Fruit fly (Drosophila melanogaster) whole organism, prepupa: ENCODE data around the gene PGRP-LC.
A peak's percentile ranks its signal among the peaks of the same experiment; 100 is the strongest.

Source experiments
- CG11294 ChIP-seq: fragments of 200-800 bp; sonication (Bioruptor generic); IDR thresholded peaks from 2 replicates; pipeline ENCODE4 v1.3.6; 2022; ENCODE audit warnings: missing biosample characterization, missing genetic modification characterization
- CG11902 ChIP-seq: fragments of 200-800 bp; sonication (Bioruptor generic); optimal IDR thresholded peaks from 3 replicates; lab custom pipeline; 2016; ENCODE audit warnings: missing biosample characterization, missing genetic modification characterization
- CG15336 ChIP-seq: fragments of 200-800 bp; sonication (Bioruptor generic); IDR thresholded peaks from 2 replicates; pipeline ENCODE4 v1.3.6; 2022; ENCODE audit warnings: missing biosample characterization, missing genetic modification characterization
- CG16779 ChIP-seq: fragments of 200-800 bp; sonication (Bioruptor generic); optimal IDR thresholded peaks from 3 replicates; lab custom pipeline; 2017; ENCODE audit warnings: missing biosample characterization, mild to moderate bottlenecking, missing genetic modification characterization
- CG3032 ChIP-seq: fragments of 200-800 bp; optimal IDR thresholded peaks from 2 replicates; lab custom pipeline; 2019; ENCODE audit warnings: missing biosample characterization, mild to moderate bottlenecking, missing genetic modification characterization, moderate library complexity
- CG31627 ChIP-seq: fragments of 200-800 bp; sonication (Bioruptor generic); optimal IDR thresholded peaks from 3 replicates; lab custom pipeline; 2016; ENCODE audit warnings: missing biosample characterization, missing genetic modification characterization
- CG4318 ChIP-seq: fragments of 200-800 bp; sonication (Bioruptor generic); optimal IDR thresholded peaks from 3 replicates; lab custom pipeline; 2017; ENCODE audit warnings: missing biosample characterization, mild to moderate bottlenecking, missing genetic modification characterization
- CG6163 ChIP-seq: fragments of 200-800 bp; sonication (Bioruptor generic); IDR thresholded peaks from 3 replicates; pipeline ENCODE4 v1.3.6; 2022; ENCODE audit warnings: missing biosample characterization, missing genetic modification characterization
- CG6808 ChIP-seq: fragments of 200-800 bp; sonication (Bioruptor generic); optimal IDR thresholded peaks from 3 replicates; lab custom pipeline; 2017; ENCODE audit warnings: missing biosample characterization, missing genetic modification characterization, mild to moderate bottlenecking, moderate library complexity, missing genetic modification reagents
- CG7368 ChIP-seq: fragments of 200-800 bp; sonication (Bioruptor generic); optimal IDR thresholded peaks from 3 replicates; lab custom pipeline; 2016; ENCODE audit warnings: missing biosample characterization, missing genetic modification characterization
- CG8119 ChIP-seq: fragments of 200-800 bp; sonication (Bioruptor generic); IDR thresholded peaks from 3 replicates; pipeline ENCODE4 v1.3.6; 2022; ENCODE audit warnings: missing biosample characterization, missing genetic modification characterization
- CG8319 ChIP-seq: fragments of 200-800 bp; sonication (Bioruptor generic); optimal IDR thresholded peaks from 3 replicates; lab custom pipeline; 2016; ENCODE audit warnings: missing biosample characterization, missing genetic modification characterization
- CG9139 ChIP-seq: fragments of 200-800 bp; sonication (Bioruptor generic); optimal IDR thresholded peaks from 3 replicates; lab custom pipeline; 2017; ENCODE audit warnings: missing biosample characterization, mild to moderate bottlenecking, missing genetic modification characterization
- Eip78C ChIP-seq: fragments of 200-800 bp; sonication (Bioruptor generic); peaks from one replicate; lab custom pipeline; 2016; ENCODE audit warnings: missing biosample characterization, missing genetic modification characterization
- Eip93F ChIP-seq: fragments of 200-800 bp; sonication (Bioruptor generic); optimal IDR thresholded peaks from 2 replicates; lab custom pipeline; 2016; ENCODE audit warnings: missing biosample characterization, mild to moderate bottlenecking, missing genetic modification characterization
- Ets21C ChIP-seq: fragments of 200-800 bp; sonication (Bioruptor generic); optimal IDR thresholded peaks from 3 replicates; lab custom pipeline; 2016; ENCODE audit warnings: missing biosample characterization, missing genetic modification characterization
- Ets96B ChIP-seq: fragments of 200-800 bp; optimal IDR thresholded peaks from 2 replicates; lab custom pipeline; 2019; ENCODE audit warnings: missing biosample characterization, mild to moderate bottlenecking, missing genetic modification characterization, moderate library complexity
- Gug ChIP-seq: fragments of 200-800 bp; sonication (Bioruptor generic); IDR thresholded peaks from 2 replicates; pipeline ENCODE4 v1.3.6; 2022; ENCODE audit warnings: missing biosample characterization, missing genetic modification characterization
- Hr4 ChIP-seq: fragments of 200-800 bp; sonication (Bioruptor generic); optimal IDR thresholded peaks from 3 replicates; lab custom pipeline; 2016; ENCODE audit warnings: missing biosample characterization, missing genetic modification characterization
- Lpt ChIP-seq: fragments of 200-800 bp; sonication (Bioruptor generic); optimal IDR thresholded peaks from 3 replicates; lab custom pipeline; 2016; ENCODE audit warnings: missing biosample characterization, missing genetic modification characterization
- Met ChIP-seq: fragments of 200-800 bp; sonication (Bioruptor generic); optimal IDR thresholded peaks from 3 replicates; lab custom pipeline; 2016; ENCODE audit warnings: missing biosample characterization, missing genetic modification characterization
- Sox102F ChIP-seq: fragments of 200-800 bp; sonication (Bioruptor generic); optimal IDR thresholded peaks from 2 replicates; lab custom pipeline; 2016; ENCODE audit warnings: missing biosample characterization, mild to moderate bottlenecking, missing genetic modification characterization
- achi ChIP-seq: fragments of 200-800 bp; sonication (Bioruptor generic); optimal IDR thresholded peaks from 3 replicates; lab custom pipeline; 2016; ENCODE audit warnings: missing biosample characterization, missing genetic modification characterization
- cyc ChIP-seq: fragments of 200-800 bp; sonication (Bioruptor generic); optimal IDR thresholded peaks from 3 replicates; lab custom pipeline; 2016; ENCODE audit warnings: missing biosample characterization, missing genetic modification characterization
- dsx ChIP-seq: fragments of 200-800 bp; optimal IDR thresholded peaks from 3 replicates; lab custom pipeline; 2019; ENCODE audit warnings: missing biosample characterization, mild to moderate bottlenecking, missing genetic modification characterization, moderate library complexity; ENCODE audit not compliant: poor library complexity, severe bottlenecking
- eg ChIP-seq: fragments of 200-800 bp; sonication (Bioruptor generic); IDR thresholded peaks from 3 replicates; pipeline ENCODE4 v1.3.6; 2022; ENCODE audit warnings: missing biosample characterization, missing genetic modification characterization
- esn ChIP-seq: fragments of 200-800 bp; sonication (Bioruptor generic); optimal IDR thresholded peaks from 2 replicates; lab custom pipeline; 2016; ENCODE audit warnings: missing biosample characterization, mild to moderate bottlenecking, missing genetic modification characterization, moderate library complexity
- fd85E ChIP-seq: fragments of 200-800 bp; sonication (Bioruptor generic); optimal IDR thresholded peaks from 3 replicates; lab custom pipeline; 2016; ENCODE audit warnings: missing biosample characterization, missing genetic modification characterization
- fkh ChIP-seq: fragments of 200-800 bp; sonication (Bioruptor generic); optimal IDR thresholded peaks from 3 replicates; lab custom pipeline; 2017; ENCODE audit warnings: missing biosample characterization, mild to moderate bottlenecking, missing genetic modification characterization, moderate library complexity
- lz ChIP-seq: fragments of 200-800 bp; sonication (Bioruptor generic); optimal IDR thresholded peaks from 3 replicates; lab custom pipeline; 2016; ENCODE audit warnings: missing biosample characterization, missing genetic modification characterization
- spab ChIP-seq: fragments of 200-800 bp; sonication (Bioruptor generic); optimal IDR thresholded peaks from 2 replicates; lab custom pipeline; 2017; ENCODE audit warnings: missing biosample characterization, mild to moderate bottlenecking, missing genetic modification characterization, missing genetic modification reagents
- ss ChIP-seq, 2 experiments: fragments of 200-800 bp; sonication (Bioruptor generic); optimal IDR thresholded peaks; 2 replicates in 1 of 2; 3 replicates in 1 of 2; lab custom pipeline; 2017 to 2018; ENCODE audit warnings: mild to moderate bottlenecking in 2 of 2, missing biosample characterization in 2 of 2, missing genetic modification characterization in 2 of 2, moderate library complexity in 1 of 2
- svp ChIP-seq: fragments of 200-800 bp; sonication (Bioruptor generic); peaks from one replicate; lab custom pipeline; 2016; ENCODE audit warnings: missing biosample characterization, missing genetic modification characterization
- vri ChIP-seq: fragments of 200-800 bp; sonication (Bioruptor generic); optimal IDR thresholded peaks from 3 replicates; lab custom pipeline; 2016; ENCODE audit warnings: missing biosample characterization, mild to moderate bottlenecking, missing genetic modification characterization

PGRP-LC gene

dm6 chr3L:9360217-9360692 lies 21.6 kb downstream of the PGRP-LC start, which contains the start of gene Pdxk (continued):
- TF ChIP-seq CG4318 (GFP tag; lab: Kevin White, UChicago) (no peak), CG8319 (GFP tag; lab: Kevin White, UChicago) (no peak), Ets21C (GFP tag; lab: Kevin White, UChicago) (no peak), CG8119 (0 out of 3 replicates have a peak, but pooled peaks have one; percentile 30), ss (GFP tag; optimal IDR thresholded peaks at IDR 0.05; lab: Kevin White, UChicago) (peak; percentile 14 to 20), spab (GFP tag; lab: Kevin White, UChicago) (no peak), CG9139 (GFP tag; lab: Kevin White, UChicago) (no peak), CG16779 (peak; percentile 39), Lpt (GFP tag; lab: Kevin White, UChicago) (no peak), Eip93F (no peak), Hr4 (GFP tag; lab: Kevin White, UChicago) (no peak), CG15336 (GFP tag; lab: Robert Waterston, UW) (no peak), vri (GFP tag; lab: Kevin White, UChicago) (peak; percentile 45), Sox102F (GFP tag; lab: Kevin White, UChicago) (no peak), Ets96B (tag; lab: Kevin White, UChicago) (no peak), CG31627 (GFP tag; lab: Kevin White, UChicago) (no peak), achi (GFP tag; lab: Kevin White, UChicago) (no peak), Gug (GFP tag; lab: Robert Waterston, UW) (no peak)

- TF ChIP-seq Eip78C (GFP tag; lab: Kevin White, UChicago) (peak; percentile 59), CG7368 (GFP tag; lab: Kevin White, UChicago) (no peak), CG6808 (GFP tag; lab: Kevin White, UChicago) (peak; percentile 19), fkh (GFP tag; lab: Kevin White, UChicago) (peak; percentile 25), fd85E (GFP tag; lab: Kevin White, UChicago) (no peak), CG6163 (GFP tag; lab: Robert Waterston, UW) (0 out of 3 replicates have a peak, but pooled peaks have one; percentile 39), CG16779 (no peak), svp (GFP tag; lab: Kevin White, UChicago) (peak; percentile 81)
Observed at dm6 chr3L:9361894-9362293, 23.3 kb downstream of the PGRP-LC start, which contains the start of gene CG34456. CG34456 (plus strand) TSS chr3L:9362108.

dm6 chr3L:9364131-9364530 lies 25.5 kb downstream of the PGRP-LC start, which contains the start of gene mRRF1:
mRRF1 (plus strand) TSS chr3L:9364350.
- TF ChIP-seq Eip93F (peak; percentile 15), achi (GFP tag; lab: Kevin White, UChicago) (peak; percentile 58), dsx (no peak)
- TF ChIP-seq, all 60 proteins: peak for 2

dm6 chr3L:9366850-9367430 lies 28.3 kb downstream of the PGRP-LC start, which contains the start of the genes Klp67A and CG4452:
Klp67A (minus strand) TSS chr3L:9367046.
CG4452 (plus strand) TSS chr3L:9367377.
- TF ChIP-seq lz = peak; percentile 38
- TF ChIP-seq Eip78C (GFP tag; lab: Kevin White, UChicago) = peak; percentile 77
- peak; percentile 62 for TF ChIP-seq esn (GFP tag; lab: Kevin White, UChicago)
- TF ChIP-seq achi (GFP tag; lab: Kevin White, UChicago) = peak; percentile 2
- TF ChIP-seq svp (GFP tag; lab: Kevin White, UChicago) = peak; percentile 64
- TF ChIP-seq CG8119 = no peak
- TF ChIP-seq cyc = peak; percentile 30
- TF ChIP-seq Eip93F = peak; percentile 30
- peak; percentile 69 for TF ChIP-seq CG6163 (GFP tag; lab: Robert Waterston, UW)
- TF ChIP-seq Sox102F (GFP tag; lab: Kevin White, UChicago) = no peak
- TF ChIP-seq CG11902 = peak; percentile 4
- TF ChIP-seq CG31627 (GFP tag; lab: Kevin White, UChicago) = peak; percentile 26
- TF ChIP-seq fkh (GFP tag; lab: Kevin White, UChicago) = peak; percentile 11
- TF ChIP-seq eg (GFP tag; lab: Robert Waterston, UW) = 0 out of 3 replicates have a peak, but pooled peaks have one; percentile 16
- no peak for TF ChIP-seq Met (GFP tag; lab: Kevin White, UChicago)
- TF ChIP-seq vri (GFP tag; lab: Kevin White, UChicago) = no peak
- peak; percentile 24 for TF ChIP-seq CG3032 (tag; lab: Kevin White, UChicago)
- TF ChIP-seq CG11294 (GFP tag; lab: Robert Waterston, UW) = no peak
- TF ChIP-seq, all 60 proteins: peak for 13
